Worm (Caenorhabditis elegans) whole organism, late embryonic: Measurements from ENCODE around the gene nspg-14.

Source experiments
- F13H6.1 ChIP-seq: sonication (generic microtip); optimal IDR thresholded peaks from 2 replicates; lab custom pipeline; 2016; ENCODE audit warnings: missing genetic modification characterization, missing compliant biosample characterization
- hlh-30 ChIP-seq: sonication (generic microtip); optimal IDR thresholded peaks from 2 replicates; lab custom pipeline; 2017; ENCODE audit warnings: antibody characterized with exemption, missing genetic modification characterization, missing compliant biosample characterization; ENCODE audit not compliant: insufficient read depth
- hlh-8 ChIP-seq: sonication (generic microtip); optimal IDR thresholded peaks from 2 replicates; lab custom pipeline; 2016; ENCODE audit warnings: missing genotype, missing genetic modification characterization, missing compliant biosample characterization
- lim-6 ChIP-seq: sonication (generic microtip); optimal IDR thresholded peaks from 2 replicates; lab custom pipeline; 2016; ENCODE audit warnings: missing genetic modification characterization, missing compliant biosample characterization
- lin-11 ChIP-seq: fragments of 200-800 bp; sonication (Bioruptor generic); optimal IDR thresholded peaks from 2 replicates; lab custom pipeline; 2018; ENCODE audit warnings: mild to moderate bottlenecking, missing genetic modification characterization, missing compliant biosample characterization
- nfya-1 ChIP-seq: sonication (generic microtip); optimal IDR thresholded peaks from 2 replicates; lab custom pipeline; 2017; ENCODE audit warnings: missing genetic modification characterization, mild to moderate bottlenecking, missing compliant biosample characterization, antibody characterized with exemption, moderate library complexity
- odd-2 ChIP-seq: sonication (generic microtip); optimal IDR thresholded peaks from 2 replicates; lab custom pipeline; 2017; ENCODE audit warnings: antibody characterized with exemption, mild to moderate bottlenecking, missing genetic modification characterization, missing compliant biosample characterization
- pqm-1 ChIP-seq: sonication (generic microtip); optimal IDR thresholded peaks from 2 replicates; lab custom pipeline; 2016; ENCODE audit warnings: missing genetic modification characterization, missing compliant biosample characterization
- sox-2 ChIP-seq: fragments of 200-800 bp; sonication (Bioruptor generic); IDR thresholded peaks from 2 replicates; pipeline ENCODE4 v1.3.6; 2022; ENCODE audit warnings: missing genetic modification reagents, missing genetic modification characterization, missing compliant biosample characterization
- unc-55 ChIP-seq: sonication (generic microtip); optimal IDR thresholded peaks from 2 replicates; lab custom pipeline; 2017; ENCODE audit warnings: missing biosample characterization, missing genetic modification reagents, missing genetic modification characterization
- ztf-16 ChIP-seq: sonication (generic microtip); optimal IDR thresholded peaks from 2 replicates; lab custom pipeline; 2017; ENCODE audit warnings: missing genetic modification characterization, missing compliant biosample characterization

DNA sequence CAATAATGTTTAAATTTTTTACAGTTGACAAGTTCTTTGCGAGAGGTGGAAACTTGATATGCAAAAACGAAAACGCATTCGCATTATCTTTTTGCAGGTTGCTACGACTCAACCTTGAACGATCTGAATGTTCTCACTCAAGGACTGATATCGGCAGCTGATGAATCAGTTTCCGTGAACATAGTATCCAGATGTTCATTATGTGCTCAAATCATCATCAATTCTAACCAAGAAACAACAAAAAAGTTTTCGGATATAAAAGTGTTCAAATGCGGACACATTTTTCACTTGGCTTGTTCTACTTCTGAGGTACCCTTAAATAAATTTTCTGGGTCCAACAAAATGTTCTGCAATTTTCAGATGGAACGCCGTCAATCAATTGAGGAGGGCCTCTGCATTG, 36.3 kb downstream of the nspg-14 start:
- TF ChIP-seq F13H6.1 (no peak), ztf-16 (tag; lab: Kevin White, UChicago) (no peak), lin-11 (no peak), nfya-1 (no peak), pqm-1 (tag; lab: Kevin White, UChicago) (no peak), hlh-8 (tag; lab: Kevin White, UChicago) (no peak), hlh-30 (tag; lab: Kevin White, UChicago) (no peak), lim-6 (tag; lab: Kevin White, UChicago) (no peak), odd-2 (tag; lab: Kevin White, UChicago) (no peak), sox-2 (GFP tag; lab: Robert Waterston, UW) (no peak), unc-55 (no peak)
